Worm (Caenorhabditis elegans): ENCODE data around the gene nap-1.

nap-1 gene

ce11 chrIV:8379278-8379677 lies at the start of gene nap-1 (continued):
- TF ChIP-seq ets-5 (GFP tag; IDR thresholded peaks at IDR 0.05) (no peak), aha-1 (tag; optimal IDR thresholded peaks at IDR 0.05) (peak; percentile 42), skn-1 (tag; optimal IDR thresholded peaks at IDR 0.05) (peak; percentile 77), nhr-90 (tag; optimal IDR thresholded peaks at IDR 0.05; ENCODE audit: poor library complexity) (peak; percentile 61), nhr-76 (tag; optimal IDR thresholded peaks at IDR 0.05) (no peak), nhr-28 (tag; optimal IDR thresholded peaks at IDR 0.05) (no peak), hpl-2 (GFP tag; optimal IDR thresholded peaks at IDR 0.05) (no peak), Y116A8C.19 (tag; optimal IDR thresholded peaks at IDR 0.05; ENCODE audit: borderline replicate concordance) (no peak), ztf-11 (tag; optimal IDR thresholded peaks at IDR 0.05) (no peak), unc-30 (tag; optimal IDR thresholded peaks at IDR 0.05) (no peak), nhr-47 (tag; optimal IDR thresholded peaks at IDR 0.05) (peak; percentile 79), egl-13 (tag; optimal IDR thresholded peaks at IDR 0.05) (peak; percentile 23), unc-130 (tag; optimal IDR thresholded peaks at IDR 0.05) (peak; percentile 85), elt-2 (tag; optimal IDR thresholded peaks at IDR 0.05) (peak; percentile 23), efl-3 (GFP tag; optimal IDR thresholded peaks at IDR 0.05) (no peak), lin-14 (GFP tag; optimal IDR thresholded peaks at IDR 0.05) (peak; percentile 84), lin-15B (tag; optimal IDR thresholded peaks at IDR 0.05) (peak; percentile 58), ama-1 (optimal IDR thresholded peaks at IDR 0.05) (no peak), ceh-8 (GFP tag; optimal IDR thresholded peaks at IDR 0.05) (no peak), lsy-2 (tag; optimal IDR thresholded peaks at IDR 0.05) (peak; percentile 84 to 93), egl-27 (tag; optimal IDR thresholded peaks at IDR 0.05) (peak in 1 of 2 experiments; percentile 9), rnt-1 (tag; optimal IDR thresholded peaks at IDR 0.05) (peak; percentile 78), unc-98 (GFP tag; IDR thresholded peaks at IDR 0.05) (no peak), unc-86 (tag; optimal IDR thresholded peaks at IDR 0.05) (peak; percentile 58), mep-1 (tag; optimal IDR thresholded peaks at IDR 0.05) (peak; percentile 74), snpc-4 (tag; optimal IDR thresholded peaks at IDR 0.05) (peak; percentile 52), tlp-1 (tag; optimal IDR thresholded peaks at IDR 0.05) (no peak)

- TF ChIP-seq isw-1 (GFP tag; IDR thresholded peaks at IDR 0.05) (peak; percentile 56), hpl-2 (GFP tag; optimal IDR thresholded peaks at IDR 0.05) (peak; percentile 77), nhr-28 (tag; optimal IDR thresholded peaks at IDR 0.05) (no peak), sptf-1 (tag; optimal IDR thresholded peaks at IDR 0.05) (no peak), snu-23 (GFP tag; optimal IDR thresholded peaks at IDR 0.05) (peak; percentile 93), lsy-2 (tag; optimal IDR thresholded peaks at IDR 0.05) (peak; percentile 84 to 87), skn-1 (tag; optimal IDR thresholded peaks at IDR 0.05) (peak; percentile 49), mdl-1 (tag; optimal IDR thresholded peaks at IDR 0.05) (peak in 1 of 2 experiments; percentile 53), fkh-8 (tag; optimal IDR thresholded peaks at IDR 0.05) (peak; percentile 76), fkh-4 (tag; optimal IDR thresholded peaks at IDR 0.05; ENCODE audit: borderline replicate concordance) (no peak), hlh-4 (tag; optimal IDR thresholded peaks at IDR 0.05) (no peak), blmp-1 (tag; optimal IDR thresholded peaks at IDR 0.05) (peak; percentile 71), jun-1 (tag; optimal IDR thresholded peaks at IDR 0.05) (peak; percentile 68), nhr-47 (tag; optimal IDR thresholded peaks at IDR 0.05) (peak; percentile 92), pag-3 (tag; optimal IDR thresholded peaks at IDR 0.05; ENCODE audit: borderline replicate concordance, insufficient read depth) (no peak), ztf-4 (tag; optimal IDR thresholded peaks at IDR 0.05) (peak; percentile 46), snpc-4 (tag; optimal IDR thresholded peaks at IDR 0.05) (peak; percentile 99), swsn-7 (tag; optimal IDR thresholded peaks at IDR 0.05) (peak; percentile 94), lin-35 (GFP tag; optimal IDR thresholded peaks at IDR 0.05) (peak; percentile 55 to 79), tbx-2 (tag; optimal IDR thresholded peaks at IDR 0.05) (peak; percentile 85), C16A3.4 (tag; optimal IDR thresholded peaks at IDR 0.05) (no peak), fkh-10 (GFP tag; optimal IDR thresholded peaks at IDR 0.05) (no peak), xbp-1 (tag; optimal IDR thresholded peaks at IDR 0.05) (peak; percentile 84), ceh-8 (GFP tag; optimal IDR thresholded peaks at IDR 0.05) (peak; percentile 85), egl-13 (tag; optimal IDR thresholded peaks at IDR 0.05) (peak; percentile 62), mep-1 (tag; optimal IDR thresholded peaks at IDR 0.05) (peak; percentile 76), rnt-1 (tag; optimal IDR thresholded peaks at IDR 0.05) (peak; percentile 93), mab-9 (GFP tag; IDR thresholded peaks at IDR 0.05) (peak; percentile 28; the same call in 1 of the 2 replicates), lin-14 (GFP tag; optimal IDR thresholded peaks at IDR 0.05) (peak; percentile 97), ama-1 (optimal IDR thresholded peaks at IDR 0.05) (peak; percentile 92), nhr-12 (tag; optimal IDR thresholded peaks at IDR 0.05) (no peak), F16B12.6 (tag; optimal IDR thresholded peaks at IDR 0.05) (no peak), unc-86 (tag; optimal IDR thresholded peaks at IDR 0.05) (peak; percentile 69), Y116A8C.19 (tag; optimal IDR thresholded peaks at IDR 0.05; ENCODE audit: borderline replicate concordance) (no peak), sup-37 (GFP tag; optimal IDR thresholded peaks at IDR 0.05) (peak; percentile 78), pqm-1 (tag; optimal IDR thresholded peaks at IDR 0.05) (no peak), dpl-1 (GFP tag; optimal IDR thresholded peaks at IDR 0.05) (peak; percentile 47 to 54 (median 50)), unc-98 (GFP tag; IDR thresholded peaks at IDR 0.05) (no peak)
These were observed 49.4 kb upstream of the nap-1 start for ce11 chrIV:8428492-8428891.
